In the genomic region with DNA sequence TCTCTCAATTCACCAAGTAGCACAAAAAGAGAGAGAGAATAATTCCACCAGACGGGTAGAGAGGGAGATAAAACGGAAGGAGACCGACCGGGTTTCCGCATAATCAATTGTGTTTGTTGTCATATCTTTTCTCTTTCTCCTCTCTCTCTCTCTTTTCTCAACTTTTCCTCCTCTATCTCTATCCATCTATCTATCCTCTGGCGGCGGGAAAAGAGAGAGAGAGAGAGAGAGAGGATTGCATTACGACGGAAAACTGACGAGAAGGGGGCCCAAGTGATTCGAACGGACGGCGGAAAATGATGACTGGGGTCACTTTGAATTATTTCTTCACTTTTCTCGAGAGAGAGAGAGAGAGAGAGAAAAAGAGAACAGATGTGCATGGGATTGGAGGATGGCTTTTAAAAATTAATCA, we compare ENCODE assay signal across 4 worm cellular contexts.
TF ChIP-seq lines count a peak whose summit lies in the region.

No protein-coding gene starts in this region.

TF ChIP-seq in whole organism, L2 larva, 48 proteins besides CTCF, POLR2A, EP300 and RAD21 (continued from another document):
- peak; percentile 79 for TF ChIP-seq C34F6.9 (tag; optimal IDR thresholded peaks at IDR 0.05; lab: Kevin White, UChicago)
- TF ChIP-seq blmp-1 (tag; optimal IDR thresholded peaks at IDR 0.05; lab: Kevin White, UChicago; ENCODE audit: insufficient read depth), result no peak
- TF ChIP-seq dmd-4 (tag; optimal IDR thresholded peaks at IDR 0.05; lab: Kevin White, UChicago), result no peak
- TF ChIP-seq nhr-129 (tag; optimal IDR thresholded peaks at IDR 0.05; lab: Kevin White, UChicago), result peak; percentile 78
- peak; percentile 44 for TF ChIP-seq fos-1 (tag; optimal IDR thresholded peaks at IDR 0.05; lab: Kevin White, UChicago)
- no peak for TF ChIP-seq gmeb-1 (tag; optimal IDR thresholded peaks at IDR 0.05; lab: Kevin White, UChicago)
- no peak for TF ChIP-seq peb-1 (tag; optimal IDR thresholded peaks at IDR 0.05; lab: Kevin White, UChicago)
- TF ChIP-seq lin-13 (GFP tag; optimal IDR thresholded peaks at IDR 0.05; lab: Kevin White, UChicago), result peak; percentile 42
- no peak for TF ChIP-seq alr-1 (tag; optimal IDR thresholded peaks at IDR 0.05; lab: Kevin White, UChicago)
- no peak for TF ChIP-seq Y55F3AM.14 (GFP tag; optimal IDR thresholded peaks at IDR 0.05; lab: Kevin White, UChicago)
- no peak for TF ChIP-seq ztf-1 (GFP tag; conservative IDR thresholded peaks at IDR 0.05; lab: Robert Waterston, UW)
- no peak for TF ChIP-seq ZK546.5 (tag; optimal IDR thresholded peaks at IDR 0.05; lab: Kevin White, UChicago)

TF ChIP-seq in whole organism, L4 larva, 104 proteins besides CTCF, POLR2A, EP300 and RAD21 (continued from another document):
- TF ChIP-seq lsy-2 (tag; optimal IDR thresholded peaks at IDR 0.05; lab: Kevin White, UChicago), result peak in 1 of 2 experiments; percentile 69
- TF ChIP-seq mes-2 (tag; optimal IDR thresholded peaks at IDR 0.05; lab: Kevin White, UChicago; ENCODE audit: poor library complexity, severe bottlenecking), result peak; percentile 40
- TF ChIP-seq aha-1 (tag; lab: Kevin White, UChicago), result peak; percentile 98
- peak in 1 of 2 experiments; percentile 26 for TF ChIP-seq mdl-1 (tag; optimal IDR thresholded peaks at IDR 0.05; lab: Kevin White, UChicago)

TF ChIP-seq in whole organism, late embryonic, 69 proteins besides CTCF, POLR2A, EP300 and RAD21 (continued from another document):
- no peak for TF ChIP-seq ceh-6 (GFP tag; optimal IDR thresholded peaks at IDR 0.05; lab: Kevin White, UChicago)
- TF ChIP-seq dmd-4 (tag; optimal IDR thresholded peaks at IDR 0.05; lab: Kevin White, UChicago; ENCODE audit: borderline replicate concordance), result peak; percentile 63
- peak; percentile 43 for TF ChIP-seq syd-9 (tag; optimal IDR thresholded peaks at IDR 0.05; lab: Kevin White, UChicago)
- TF ChIP-seq ceh-45 (GFP tag; IDR thresholded peaks at IDR 0.05; lab: Robert Waterston, UW), result no peak
- peak; percentile 49 for TF ChIP-seq ref-2 (tag; optimal IDR thresholded peaks at IDR 0.05; lab: Kevin White, UChicago)
- TF ChIP-seq pros-1 (tag; optimal IDR thresholded peaks at IDR 0.05; lab: Kevin White, UChicago), result peak; percentile 20
- TF ChIP-seq pat-9 (tag; optimal IDR thresholded peaks at IDR 0.05; lab: Kevin White, UChicago), result peak; percentile 47
- peak; percentile 64 for TF ChIP-seq nhr-11 (tag; optimal IDR thresholded peaks at IDR 0.05; lab: Kevin White, UChicago)
- TF ChIP-seq nfya-1 (tag; optimal IDR thresholded peaks at IDR 0.05; lab: Kevin White, UChicago), result peak; percentile 78
- TF ChIP-seq ceh-31 (tag; optimal IDR thresholded peaks at IDR 0.05; lab: Kevin White, UChicago), result peak; percentile 62
- no peak for TF ChIP-seq ceh-9 (tag; optimal IDR thresholded peaks at IDR 0.05; lab: Kevin White, UChicago)
- peak; percentile 17 for TF ChIP-seq che-1 (tag; optimal IDR thresholded peaks at IDR 0.05; lab: Kevin White, UChicago)
- peak; percentile 45 for TF ChIP-seq sdc-2 (tag; optimal IDR thresholded peaks at IDR 0.05; lab: Kevin White, UChicago)

TF ChIP-seq in whole organism, mixed stage, embryonic, 35 proteins besides CTCF, POLR2A, EP300 and RAD21 (continued from another document):
- TF ChIP-seq nhr-237 (tag; optimal IDR thresholded peaks at IDR 0.05; lab: Kevin White, UChicago), result peak; percentile 67
- TF ChIP-seq unc-39 (tag; optimal IDR thresholded peaks at IDR 0.05; lab: Kevin White, UChicago), result no peak
- TF ChIP-seq ceh-83 (GFP tag; optimal IDR thresholded peaks at IDR 0.05; lab: Kevin White, UChicago), result no peak
- peak; percentile 68 for TF ChIP-seq M03D4.4 (tag; optimal IDR thresholded peaks at IDR 0.05; lab: Kevin White, UChicago)
- no peak for TF ChIP-seq nhr-76 (tag; optimal IDR thresholded peaks at IDR 0.05; lab: Kevin White, UChicago)
- peak; percentile 70 for TF ChIP-seq mab-5 (tag; optimal IDR thresholded peaks at IDR 0.05; lab: Kevin White, UChicago)
- TF ChIP-seq cnd-1 (tag; optimal IDR thresholded peaks at IDR 0.05; lab: Kevin White, UChicago), result no peak
